Worm (Caenorhabditis elegans) whole organism, mixed stage, embryonic: Measurements from ENCODE around the gene R02D5.3.

Source experiments
- snpc-4 ChIP-seq: fragments of 150-350 bp; optimal IDR thresholded peaks from 2 replicates; lab custom pipeline; 2014; ENCODE audit warnings: missing biosample characterization, missing genetic modification characterization
- unc-39 ChIP-seq: fragments of 150-350 bp; optimal IDR thresholded peaks from 2 replicates; lab custom pipeline; 2014; ENCODE audit warnings: missing biosample characterization, missing genetic modification characterization
- unc-62 ChIP-seq: fragments of 150-350 bp; optimal IDR thresholded peaks from 2 replicates; lab custom pipeline; 2014; ENCODE audit warnings: missing biosample characterization, missing genetic modification reagents, missing genetic modification characterization
- ztf-11 ChIP-seq: fragments of 150-350 bp; optimal IDR thresholded peaks from 2 replicates; lab custom pipeline; 2014; ENCODE audit warnings: missing biosample characterization, missing genetic modification characterization

DNA sequence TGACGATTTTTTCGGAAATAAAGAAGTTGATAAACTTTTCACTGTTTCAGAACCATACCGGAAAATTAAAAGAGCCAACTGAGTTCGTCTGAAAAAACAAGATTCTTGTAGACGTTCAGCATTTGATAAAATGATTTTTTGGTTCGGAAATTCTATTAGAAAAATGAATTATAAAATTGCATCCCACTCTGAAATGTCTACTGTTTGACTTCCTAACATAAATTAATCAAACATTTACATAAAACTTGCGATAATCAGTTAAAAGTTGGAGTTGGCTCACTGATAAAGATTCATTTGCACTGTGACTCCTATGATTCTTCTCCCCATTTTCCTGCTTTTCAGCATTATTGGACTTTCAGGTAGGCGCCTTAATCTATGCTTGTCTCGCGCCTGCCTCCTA, 14.0 kb upstream of the R02D5.3 start, which contains the start of gene clec-57:
- TF ChIP-seq unc-62 (GFP tag; lab: Kevin White, UChicago) = no peak
- TF ChIP-seq snpc-4 = no peak
- no peak for TF ChIP-seq unc-39
- no peak for TF ChIP-seq ztf-11
